Worm (Caenorhabditis elegans) whole organism, L4/young adult: ENCODE data around the gene unc-30.

Experiments
- W03F9.2 ChIP-seq: fragments of 150-350 bp; optimal IDR thresholded peaks from 2 replicates; lab custom pipeline; 2014; ENCODE audit warnings: missing biosample characterization, missing genetic modification characterization
- dao-5 ChIP-seq: sonication (generic microtip); optimal IDR thresholded peaks from 2 replicates; lab custom pipeline; 2016; ENCODE audit warnings: missing genotype, missing genetic modification characterization, moderate library complexity, missing compliant biosample characterization

- TF ChIP-seq dao-5 (no peak), W03F9.2 (tag; lab: Kevin White, UChicago) (no peak)
These were observed 41.1 kb upstream of the unc-30 start for ce11 chrIV:13077694-13078093.
